Fruit fly (Drosophila melanogaster) S2 (cell line): ENCODE data around the gene CG43390.

Experiments used
- CG8478 ChIP-seq: fragments of >200 bp; optimal IDR thresholded peaks from 2 replicates; lab custom pipeline; 2018
- CTCF ChIP-seq, 2 experiments: fragments of >200 bp; optimal IDR thresholded peaks; 2 replicates each; lab custom pipeline; 2018

dm6 chr3L:11536132-11536531, 43.6 kb downstream of the CG43390 start:
- TF ChIP-seq CTCF (optimal IDR thresholded peaks at IDR 0.05; lab: Kevin White, UChicago) = no peak
- TF ChIP-seq CG8478 (lab: Kevin White, UChicago) = no peak
